Fruit fly (Drosophila melanogaster): Measurements from ENCODE around the gene Cyp303a1.

Cyp303a1 gene

DNA sequence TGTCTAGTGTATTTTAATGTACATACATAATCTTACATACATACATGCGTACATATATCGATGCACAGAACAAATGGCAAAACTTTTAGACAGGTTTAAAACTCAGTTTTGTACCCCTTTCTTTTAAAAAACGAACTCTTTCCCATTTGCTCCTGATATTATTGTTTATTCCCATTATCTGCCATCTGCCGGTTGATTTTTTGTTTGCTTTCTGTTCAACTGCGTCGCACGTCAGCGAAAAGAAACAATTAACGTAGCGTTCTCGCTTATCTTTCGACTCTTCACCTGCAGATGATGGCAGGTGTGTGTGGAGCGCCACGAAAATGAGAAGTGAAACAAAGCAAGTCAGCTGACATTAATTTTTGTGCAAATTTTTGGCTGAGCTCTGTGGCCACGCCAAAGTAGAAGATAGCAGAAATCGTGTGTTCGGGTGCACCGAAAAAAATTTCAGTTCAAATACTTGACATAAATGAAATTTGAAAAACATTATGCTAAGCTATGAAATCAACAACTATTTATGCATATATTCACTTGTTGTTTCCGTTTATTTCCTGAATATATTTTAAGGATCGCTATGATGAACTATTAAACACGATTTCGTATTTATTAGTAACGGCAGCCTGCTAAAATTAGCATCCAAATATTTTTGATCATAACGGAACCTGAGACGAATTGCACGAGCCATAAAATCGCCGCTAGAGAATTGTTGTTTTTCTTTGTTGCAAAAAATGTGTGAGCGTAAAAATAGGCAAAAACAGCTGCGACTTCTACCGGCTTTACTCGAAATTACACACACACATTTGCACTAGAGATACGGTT, 23.1 kb upstream of the Cyp303a1 start:
- TF ChIP-seq Ets98B (GFP tag; IDR thresholded peaks at IDR 0.05) (no peak), CG14655 (GFP tag; optimal IDR thresholded peaks at IDR 0.05) (peak; percentile 44), CG8301 (tag; optimal IDR thresholded peaks at IDR 0.05) (peak; percentile 59), Pif1A (GFP tag; optimal IDR thresholded peaks at IDR 0.05) (peak; percentile 7)

DNA sequence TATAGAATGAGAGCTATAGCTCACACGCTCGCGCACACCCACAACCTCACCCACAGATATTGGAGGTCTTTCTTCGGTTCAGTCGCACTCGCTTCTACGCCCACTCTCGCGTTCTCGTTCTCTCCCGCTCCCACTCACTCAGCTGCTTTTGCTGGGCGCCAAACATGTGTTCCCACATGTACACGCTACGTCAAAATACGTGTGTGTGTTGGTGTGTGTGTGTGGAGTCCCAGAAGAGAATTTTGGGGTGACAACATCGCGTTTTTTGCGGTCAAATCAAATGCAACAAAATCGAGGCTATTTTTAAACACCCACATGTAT, 22.5 kb upstream of the Cyp303a1 start:
- TF ChIP-seq EcR (GFP tag; optimal IDR thresholded peaks at IDR 0.05) = peak; percentile 62
- TF ChIP-seq CG32121 (GFP tag; IDR thresholded peaks at IDR 0.05) = no peak
- TF ChIP-seq CG13204 (GFP tag; optimal IDR thresholded peaks at IDR 0.05) = peak; percentile 57

DNA sequence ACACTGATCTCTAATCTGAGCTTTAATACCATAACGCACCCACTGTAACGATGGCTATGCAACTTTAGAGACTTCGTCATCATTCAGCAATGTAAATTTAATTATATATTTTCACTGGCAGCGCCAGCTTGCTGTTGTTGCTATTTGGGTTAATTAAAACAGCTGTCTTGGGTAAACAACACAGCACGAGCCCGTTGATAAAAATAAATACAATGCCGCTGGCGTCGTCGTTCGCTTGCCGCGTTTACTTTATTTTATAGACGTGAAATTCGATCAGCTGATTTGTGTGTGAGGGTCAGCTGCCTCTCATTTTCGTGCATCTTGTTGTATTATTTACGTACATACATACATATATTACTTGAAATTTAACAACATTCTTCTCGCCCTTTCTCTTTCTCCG, 21.3 kb upstream of the Cyp303a1 start:
- TF ChIP-seq fd96Ca (GFP tag; IDR thresholded peaks at IDR 0.05) = no peak
- TF ChIP-seq CG15710 (tag; optimal IDR thresholded peaks at IDR 0.05) = no peak
- TF ChIP-seq EcR (GFP tag; optimal IDR thresholded peaks at IDR 0.05) = no peak
- no peak for TF ChIP-seq gl (tag; optimal IDR thresholded peaks at IDR 0.05)
- no peak for TF ChIP-seq CG9948 (tag; optimal IDR thresholded peaks at IDR 0.05)
- no peak for TF ChIP-seq Ets98B (GFP tag; IDR thresholded peaks at IDR 0.05)
- no peak for TF ChIP-seq CG10348 (GFP tag; IDR thresholded peaks at IDR 0.05)
- no peak for TF ChIP-seq CG8301 (tag; optimal IDR thresholded peaks at IDR 0.05)
- TF ChIP-seq CG12605 (GFP tag; IDR thresholded peaks at IDR 0.05) = no peak
- TF ChIP-seq CG34367 (tag; optimal IDR thresholded peaks at IDR 0.05) = no peak
- no peak for TF ChIP-seq Pif1A (GFP tag; optimal IDR thresholded peaks at IDR 0.05)

DNA sequence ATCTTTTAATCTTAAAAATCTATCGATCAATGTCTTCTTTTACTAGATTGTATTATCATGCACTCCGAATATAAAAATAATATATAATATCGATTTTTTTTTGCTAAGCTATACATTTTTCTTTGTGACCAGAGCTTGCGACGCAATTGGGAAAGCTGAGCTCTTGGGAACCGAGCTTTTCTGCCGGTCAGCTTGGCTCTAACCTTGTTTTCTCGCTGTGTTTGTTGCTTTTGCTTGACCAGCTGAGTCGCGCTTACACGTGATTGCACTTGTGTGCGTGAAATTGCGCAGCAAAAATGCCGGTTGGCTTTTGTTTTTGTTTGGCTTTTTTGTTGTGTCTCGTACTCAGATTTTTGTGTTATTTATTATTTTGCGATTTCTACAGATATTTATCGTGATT, 20.5 kb upstream of the Cyp303a1 start:
- no peak for TF ChIP-seq CG13204 (GFP tag; optimal IDR thresholded peaks at IDR 0.05)
- TF ChIP-seq CG32121 (GFP tag; IDR thresholded peaks at IDR 0.05) = no peak
- TF ChIP-seq CG34367 (tag; optimal IDR thresholded peaks at IDR 0.05) = no peak
- no peak for TF ChIP-seq D1 (tag; optimal IDR thresholded peaks at IDR 0.05)
- no peak for TF ChIP-seq CG14655 (GFP tag; optimal IDR thresholded peaks at IDR 0.05)
- TF ChIP-seq fd96Ca (GFP tag; IDR thresholded peaks at IDR 0.05) = no peak
- TF ChIP-seq CG15710 (tag; optimal IDR thresholded peaks at IDR 0.05) = no peak
- TF ChIP-seq Snoo (tag; optimal IDR thresholded peaks at IDR 0.05) = no peak
- TF ChIP-seq CG10348 (GFP tag; IDR thresholded peaks at IDR 0.05) = no peak
- no peak for TF ChIP-seq EcR (GFP tag; optimal IDR thresholded peaks at IDR 0.05)
- no peak for TF ChIP-seq CG4496 (GFP tag; IDR thresholded peaks at IDR 0.05)
- no peak for TF ChIP-seq Ets98B (GFP tag; IDR thresholded peaks at IDR 0.05)
- TF ChIP-seq CG12605 (GFP tag; IDR thresholded peaks at IDR 0.05) = no peak
- TF ChIP-seq CG9948 (tag; optimal IDR thresholded peaks at IDR 0.05) = no peak

dm6 chr2L:16274100-16274499, 19.9 kb upstream of the Cyp303a1 start:
- peak; percentile 21 for TF ChIP-seq Pif1B (GFP tag; optimal IDR thresholded peaks at IDR 0.05)
- TF ChIP-seq gl (tag; optimal IDR thresholded peaks at IDR 0.05) = no peak
- TF ChIP-seq CG15710 (tag; optimal IDR thresholded peaks at IDR 0.05) = no peak
- TF ChIP-seq Ets98B (GFP tag; IDR thresholded peaks at IDR 0.05) = no peak; the same call in 1 of the 2 replicates
- TF ChIP-seq fd96Ca (GFP tag; IDR thresholded peaks at IDR 0.05) = peak; percentile 46; the same call in 1 of the 3 replicates
- TF ChIP-seq Snoo (tag; optimal IDR thresholded peaks at IDR 0.05) = no peak
- no peak for TF ChIP-seq CG14655 (GFP tag; optimal IDR thresholded peaks at IDR 0.05)
- TF ChIP-seq EcR (GFP tag; optimal IDR thresholded peaks at IDR 0.05) = peak; percentile 75
- peak; percentile 62 for TF ChIP-seq CG32121 (GFP tag; IDR thresholded peaks at IDR 0.05)
- peak; percentile 44; the same call in 2 of the 3 replicates for TF ChIP-seq CG4496 (GFP tag; IDR thresholded peaks at IDR 0.05)

DNA sequence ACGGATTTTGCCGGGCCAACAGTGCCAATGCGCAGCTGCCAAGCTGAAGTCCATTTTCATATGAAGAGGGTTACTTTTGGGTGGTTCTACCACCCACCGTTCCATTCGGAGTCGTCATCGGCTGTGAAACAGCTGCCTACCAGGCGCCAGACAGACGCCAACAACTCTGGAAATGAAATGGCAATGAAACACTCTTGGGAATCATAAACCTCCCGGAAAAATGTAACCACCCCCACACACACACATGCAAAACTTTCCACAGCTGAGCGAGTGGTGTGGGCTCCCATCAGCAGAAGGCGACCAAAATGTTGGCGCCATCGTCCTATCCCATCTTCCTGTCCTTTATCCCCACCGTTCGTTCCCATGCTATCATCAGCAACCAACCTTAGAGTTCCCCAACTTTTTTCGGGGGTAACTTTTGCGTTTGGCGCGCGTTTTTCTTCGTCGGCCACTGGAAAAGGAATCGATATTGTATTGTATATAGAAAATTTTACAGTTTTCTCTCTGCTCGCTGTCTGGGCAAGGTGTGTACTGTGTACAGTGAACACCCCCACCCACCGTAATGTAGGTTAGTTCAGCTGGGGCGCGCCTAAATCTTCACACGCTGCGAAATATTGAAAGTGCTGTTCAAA, 18.7 kb upstream of the Cyp303a1 start:
- no peak for TF ChIP-seq CG12605 (GFP tag; IDR thresholded peaks at IDR 0.05)
- no peak for TF ChIP-seq CG9948 (tag; optimal IDR thresholded peaks at IDR 0.05)
- TF ChIP-seq D1 (tag; optimal IDR thresholded peaks at IDR 0.05) = no peak
- TF ChIP-seq CG8301 (tag; optimal IDR thresholded peaks at IDR 0.05) = no peak
- no peak for TF ChIP-seq EcR (GFP tag; optimal IDR thresholded peaks at IDR 0.05)

dm6 chr2L:16275809-16276178, 18.2 kb upstream of the Cyp303a1 start:
- 0 out of 2 replicates have a peak, but pooled peaks have one; percentile 40 for TF ChIP-seq rn (GFP tag; IDR thresholded peaks at IDR 0.05)
- TF ChIP-seq CG17806 (tag; optimal IDR thresholded peaks at IDR 0.05) = peak; percentile 51
- TF ChIP-seq CG10348 (GFP tag; IDR thresholded peaks at IDR 0.05) = no peak; the same call in 1 of the 2 replicates
- no peak for TF ChIP-seq gl (tag; optimal IDR thresholded peaks at IDR 0.05)
- peak; percentile 71 for TF ChIP-seq CG8301 (tag; optimal IDR thresholded peaks at IDR 0.05)
- TF ChIP-seq CG4496 (GFP tag; IDR thresholded peaks at IDR 0.05) = peak; percentile 82
- peak; percentile 79; the same call in 1 of the 2 replicates for TF ChIP-seq CG32121 (GFP tag; IDR thresholded peaks at IDR 0.05)
- peak; percentile 67 for TF ChIP-seq CG8159 (tag; optimal IDR thresholded peaks at IDR 0.05)
- no peak for TF ChIP-seq CG12605 (GFP tag; IDR thresholded peaks at IDR 0.05)
- TF ChIP-seq CG34367 (tag; optimal IDR thresholded peaks at IDR 0.05) = peak; percentile 7
- no peak for TF ChIP-seq CG13204 (GFP tag; optimal IDR thresholded peaks at IDR 0.05)
- no peak for TF ChIP-seq D1 (tag; optimal IDR thresholded peaks at IDR 0.05)
- peak; percentile 34 for TF ChIP-seq Pif1B (GFP tag; optimal IDR thresholded peaks at IDR 0.05)
- peak; percentile 65; the same call in 2 of the 3 replicates for TF ChIP-seq fd96Ca (GFP tag; IDR thresholded peaks at IDR 0.05)
- peak; percentile 32 for TF ChIP-seq CG15710 (tag; optimal IDR thresholded peaks at IDR 0.05)
- peak; percentile 71 for TF ChIP-seq CG14655 (GFP tag; optimal IDR thresholded peaks at IDR 0.05)
- peak; percentile 49 for TF ChIP-seq CG9948 (tag; optimal IDR thresholded peaks at IDR 0.05)
- TF ChIP-seq Snoo (tag; optimal IDR thresholded peaks at IDR 0.05) = peak; percentile 15
- TF ChIP-seq EcR (GFP tag; optimal IDR thresholded peaks at IDR 0.05) = peak; percentile 89
- TF ChIP-seq Ets98B (GFP tag; IDR thresholded peaks at IDR 0.05) = peak; percentile 66
- peak; percentile 68 for TF ChIP-seq Pif1A (GFP tag; optimal IDR thresholded peaks at IDR 0.05)

All from whole organism, pupa.